Worm (Caenorhabditis elegans) whole organism, L4 larva: Measurements from ENCODE around the gene cpsf-1.

ENCODE experiments used
- ama-1 ChIP-seq: fragments of 150-350 bp; optimal IDR thresholded peaks from 2 replicates; lab custom pipeline; 2014; ENCODE audit warnings: inconsistent platforms, mixed read lengths
- egl-27 ChIP-seq: sonication (generic microtip); optimal IDR thresholded peaks from 3 replicates; lab custom pipeline; 2017; ENCODE audit warnings: missing biosample characterization, missing genetic modification reagents, missing genetic modification characterization
- lin-13 ChIP-seq: fragments of 150-350 bp; optimal IDR thresholded peaks from 2 replicates; lab custom pipeline; 2014; ENCODE audit warnings: missing biosample characterization, missing genetic modification reagents, missing genetic modification characterization
- nhr-111 ChIP-seq: fragments of 200-800 bp; sonication (Bioruptor generic); optimal IDR thresholded peaks from 2 replicates; lab custom pipeline; 2018; ENCODE audit warnings: mild to moderate bottlenecking, missing genetic modification characterization, missing compliant biosample characterization
- nhr-42 ChIP-seq: fragments of 200-800 bp; sonication (Bioruptor generic); IDR thresholded peaks from 2 replicates; pipeline ENCODE4 v1.3.6; 2022; ENCODE audit warnings: missing genetic modification characterization, missing compliant biosample characterization
- pha-4 ChIP-seq, 2 experiments: fragments of 150-350 bp in 1 of 2; fragments of 200-800 bp in 1 of 2; sonication (Bioruptor generic) in 1 of 2; IDR thresholded peaks in 1 of 2; optimal IDR thresholded peaks in 1 of 2; 2 replicates each; pipeline versions ENCODE4 v1.3.6 to Lab custom; 2014 to 2022; ENCODE audit warnings: missing genetic modification characterization in 2 of 2, missing genetic modification reagents in 2 of 2, missing biosample characterization in 1 of 2, missing compliant biosample characterization in 1 of 2
- pqm-1 ChIP-seq: sonication (generic microtip); optimal IDR thresholded peaks from 2 replicates; lab custom pipeline; 2017; ENCODE audit warnings: missing biosample characterization, missing genetic modification characterization
- tag-97 ChIP-seq: fragments of 200-800 bp; sonication (Bioruptor generic); IDR thresholded peaks from 2 replicates; pipeline ENCODE4 v1.3.6; 2022; ENCODE audit warnings: missing genetic modification characterization, missing compliant biosample characterization

ce11 chrIV:1973372-1973771 lies 59.4 kb downstream of the cpsf-1 start, which contains the start of gene Y76B12C.3:
- TF ChIP-seq lin-13 (GFP tag; lab: Kevin White, UChicago), result no peak
- TF ChIP-seq egl-27 (tag; lab: Kevin White, UChicago), result no peak
- no peak for TF ChIP-seq nhr-111 (GFP tag; lab: Kevin White, UChicago)
- TF ChIP-seq pha-4 (GFP tag; IDR thresholded peaks at IDR 0.05; lab: Robert Waterston, UW), result no peak
- no peak for TF ChIP-seq pha-4 (tag; optimal IDR thresholded peaks at IDR 0.05; lab: Kevin White, UChicago)
- no peak for TF ChIP-seq pqm-1 (tag; lab: Kevin White, UChicago)
- no peak for TF ChIP-seq nhr-42
- TF ChIP-seq ama-1 (lab: Kevin White, UChicago), result no peak
- no peak for TF ChIP-seq tag-97 (GFP tag; lab: Robert Waterston, UW)
